Fruit fly (Drosophila melanogaster) whole organism, embryonic: Measurements from ENCODE around the gene Atox1.

Experiments used
- Ada2b ChIP-seq: fragments of 200-800 bp; sonication (Bioruptor generic); IDR thresholded peaks from 2 replicates; pipeline ENCODE4 v1.3.6; 2022; ENCODE audit warnings: missing biosample characterization, missing genetic modification characterization
- CG10321 ChIP-seq: fragments of 200-800 bp; sonication (Bioruptor generic); IDR thresholded peaks from 2 replicates; pipeline ENCODE4 v1.3.6; 2022; ENCODE audit warnings: missing biosample characterization, missing genetic modification characterization
- CG10431 ChIP-seq: fragments of 200-800 bp; sonication (Bioruptor generic); optimal IDR thresholded peaks from 3 replicates; lab custom pipeline; 2018; ENCODE audit warnings: missing biosample characterization, mild to moderate bottlenecking, missing genetic modification characterization
- CG12299 ChIP-seq: fragments of 200-800 bp; sonication (Bioruptor generic); optimal IDR thresholded peaks from 2 replicates; lab custom pipeline; 2018; ENCODE audit warnings: missing biosample characterization, mild to moderate bottlenecking, missing genetic modification characterization
- CG12744 ChIP-seq: fragments of 200-800 bp; sonication (Bioruptor generic); optimal IDR thresholded peaks from 2 replicates; lab custom pipeline; 2016; ENCODE audit warnings: missing biosample characterization, missing genetic modification characterization
- CG14014 ChIP-seq: fragments of 200-800 bp; sonication (Bioruptor generic); IDR thresholded peaks from 2 replicates; pipeline ENCODE4 v1.3.6; 2022; ENCODE audit warnings: missing biosample characterization, missing genetic modification characterization
- CG14667 ChIP-seq: fragments of 200-800 bp; sonication (Bioruptor generic); IDR thresholded peaks from 2 replicates; pipeline ENCODE4 v1.3.6; 2022; ENCODE audit warnings: missing biosample characterization, missing genetic modification characterization
- CG16863 ChIP-seq: fragments of 200-800 bp; sonication (Bioruptor generic); optimal IDR thresholded peaks from 3 replicates; lab custom pipeline; 2016; ENCODE audit warnings: missing biosample characterization, missing genetic modification characterization
- CG17186 ChIP-seq: fragments of 200-800 bp; sonication (Bioruptor generic); optimal IDR thresholded peaks from 3 replicates; lab custom pipeline; 2017; ENCODE audit warnings: missing biosample characterization, missing genetic modification reagents, missing genetic modification characterization
- CG17328 ChIP-seq: fragments of 200-800 bp; sonication (Bioruptor generic); IDR thresholded peaks from 2 replicates; pipeline ENCODE4 v1.3.6; 2022; ENCODE audit warnings: missing biosample characterization, missing genetic modification characterization
- CG3065 ChIP-seq: fragments of 200-800 bp; sonication (Bioruptor generic); optimal IDR thresholded peaks from 2 replicates; lab custom pipeline; 2016; ENCODE audit warnings: missing biosample characterization, missing genetic modification characterization
- CG3163 ChIP-seq: fragments of 200-800 bp; sonication (Bioruptor generic); optimal IDR thresholded peaks from 3 replicates; lab custom pipeline; 2016; ENCODE audit warnings: missing biosample characterization, missing genetic modification characterization
- CG34224 ChIP-seq: fragments of 200-800 bp; sonication (Bioruptor generic); IDR thresholded peaks from 3 replicates; pipeline ENCODE4 v1.3.6; 2022; ENCODE audit warnings: missing biosample characterization, missing genetic modification characterization; ENCODE audit not compliant: partially characterized antibody
- CG4707 ChIP-seq: fragments of 200-800 bp; sonication (Bioruptor generic); optimal IDR thresholded peaks from 2 replicates; lab custom pipeline; 2018; ENCODE audit warnings: missing biosample characterization, mild to moderate bottlenecking, missing genetic modification characterization, moderate library complexity
- CG6791 ChIP-seq: fragments of 200-800 bp; sonication (Bioruptor generic); IDR thresholded peaks from 3 replicates; pipeline ENCODE4 v1.3.6; 2022; ENCODE audit warnings: missing biosample characterization, missing genetic modification characterization; ENCODE audit not compliant: partially characterized antibody
- Deaf1 ChIP-seq: fragments of 200-800 bp; optimal IDR thresholded peaks from 3 replicates; lab custom pipeline; 2019; ENCODE audit warnings: missing biosample characterization, mild to moderate bottlenecking, missing genetic modification characterization, moderate library complexity
- Dll ChIP-seq: fragments of 200-800 bp; sonication (Bioruptor generic); IDR thresholded peaks from 4 replicates; pipeline ENCODE4 v1.3.6; 2022; ENCODE audit warnings: missing biosample characterization, missing genetic modification characterization; ENCODE audit not compliant: partially characterized antibody
- Dp ChIP-seq: fragments of 200-800 bp; sonication (Bioruptor generic); optimal IDR thresholded peaks from 2 replicates; lab custom pipeline; 2018; ENCODE audit warnings: missing biosample characterization, mild to moderate bottlenecking, missing genetic modification characterization, moderate library complexity
- Dref ChIP-seq: fragments of 200-800 bp; sonication (Bioruptor generic); IDR thresholded peaks from 2 replicates; pipeline ENCODE4 v1.3.6; 2022; ENCODE audit warnings: missing biosample characterization, missing genetic modification characterization
- Elba2 ChIP-seq: fragments of 200-800 bp; sonication (Bioruptor generic); optimal IDR thresholded peaks from 3 replicates; lab custom pipeline; 2016; ENCODE audit warnings: missing biosample characterization, missing genetic modification characterization
- Hsf ChIP-seq: fragments of 200-800 bp; sonication (Bioruptor generic); optimal IDR thresholded peaks from 3 replicates; lab custom pipeline; 2016; ENCODE audit warnings: missing biosample characterization, missing genetic modification characterization
- Nf-YA ChIP-seq: fragments of 200-800 bp; sonication (Bioruptor generic); IDR thresholded peaks from 2 replicates; pipeline ENCODE4 v1.3.6; 2022; ENCODE audit warnings: missing biosample characterization, missing genetic modification characterization
- Nf-YB ChIP-seq: fragments of 200-800 bp; sonication (Bioruptor generic); optimal IDR thresholded peaks from 3 replicates; lab custom pipeline; 2019; ENCODE audit warnings: missing biosample characterization, mild to moderate bottlenecking, missing genetic modification characterization, moderate library complexity
- Scr ChIP-seq: fragments of 200-800 bp; sonication (Bioruptor generic); IDR thresholded peaks from 2 replicates; pipeline ENCODE4 v1.3.6; 2022; ENCODE audit warnings: missing biosample characterization, missing genetic modification characterization; ENCODE audit not compliant: partially characterized antibody
- amos ChIP-seq: fragments of 200-800 bp; sonication (Bioruptor generic); IDR thresholded peaks from 2 replicates; pipeline ENCODE4 v1.3.6; 2022; ENCODE audit warnings: missing biosample characterization, missing genetic modification characterization; ENCODE audit not compliant: partially characterized antibody
- ap ChIP-seq: fragments of 200-800 bp; sonication (Bioruptor generic); IDR thresholded peaks from 2 replicates; pipeline ENCODE4 v1.3.6; 2022; ENCODE audit warnings: missing biosample characterization, missing genetic modification characterization
- bsh ChIP-seq, 2 experiments: fragments of 200-800 bp; sonication (Bioruptor generic); optimal IDR thresholded peaks; 2 replicates each; lab custom pipeline; 2017 to 2018; ENCODE audit warnings: mild to moderate bottlenecking in 2 of 2, missing biosample characterization in 2 of 2, missing genetic modification characterization in 2 of 2, moderate library complexity in 1 of 2
- cad ChIP-seq: fragments of >200 bp; optimal IDR thresholded peaks from 2 replicates; lab custom pipeline; 2017; ENCODE audit warnings: missing biosample characterization, missing genetic modification characterization
- cg ChIP-seq: fragments of 200-800 bp; sonication (Bioruptor generic); optimal IDR thresholded peaks from 3 replicates; lab custom pipeline; 2019; ENCODE audit warnings: missing biosample characterization, mild to moderate bottlenecking, missing genetic modification characterization, moderate library complexity
- chinmo ChIP-seq: fragments of 200-800 bp; sonication (Bioruptor generic); IDR thresholded peaks from 4 replicates; pipeline ENCODE4 v1.3.6; 2022; ENCODE audit warnings: missing biosample characterization, missing genetic modification characterization; ENCODE audit not compliant: partially characterized antibody
- da ChIP-seq: fragments of 200-800 bp; sonication (Bioruptor generic); optimal IDR thresholded peaks from 2 replicates; lab custom pipeline; 2016; ENCODE audit warnings: missing biosample characterization, missing genetic modification characterization
- fd102C ChIP-seq: fragments of 200-800 bp; sonication (Bioruptor generic); optimal IDR thresholded peaks from 2 replicates; lab custom pipeline; 2018; ENCODE audit warnings: missing biosample characterization, mild to moderate bottlenecking, missing genetic modification characterization, moderate library complexity
- fd3F ChIP-seq: fragments of 200-800 bp; sonication (Bioruptor generic); optimal IDR thresholded peaks from 2 replicates; lab custom pipeline; 2018; ENCODE audit warnings: missing biosample characterization, mild to moderate bottlenecking, missing genetic modification characterization, moderate library complexity
- grau ChIP-seq: fragments of 200-800 bp; optimal IDR thresholded peaks from 3 replicates; lab custom pipeline; 2019; ENCODE audit warnings: missing biosample characterization, mild to moderate bottlenecking, missing genetic modification characterization, moderate library complexity
- hbn ChIP-seq: fragments of 200-800 bp; sonication (Bioruptor generic); IDR thresholded peaks from 2 replicates; pipeline ENCODE4 v1.3.6; 2022; ENCODE audit warnings: missing biosample characterization, missing genetic modification characterization; ENCODE audit not compliant: partially characterized antibody
- nom ChIP-seq: fragments of 200-800 bp; sonication (Bioruptor generic); optimal IDR thresholded peaks from 2 replicates; lab custom pipeline; 2017; ENCODE audit warnings: missing biosample characterization, missing genetic modification characterization, mild to moderate bottlenecking, moderate library complexity, missing genetic modification reagents
- otp ChIP-seq: fragments of 200-800 bp; sonication (Bioruptor generic); IDR thresholded peaks from 3 replicates; pipeline ENCODE4, ENCODE4 v1.3.6; 2022; ENCODE audit warnings: missing biosample characterization, missing genetic modification characterization
- p53 ChIP-seq: fragments of 200-800 bp; sonication (Bioruptor generic); optimal IDR thresholded peaks from 2 replicates; lab custom pipeline; 2016; ENCODE audit warnings: missing biosample characterization, missing genetic modification characterization
- peb ChIP-seq: fragments of 200-800 bp; sonication (Bioruptor generic); IDR thresholded peaks from 2 replicates; pipeline ENCODE4 v1.3.6; 2022; ENCODE audit warnings: missing biosample characterization, missing genetic modification characterization
- pros ChIP-seq: fragments of 200-800 bp; sonication (Bioruptor generic); optimal IDR thresholded peaks from 3 replicates; lab custom pipeline; 2019; ENCODE audit warnings: missing biosample characterization, mild to moderate bottlenecking, missing genetic modification characterization, moderate library complexity
- pzg ChIP-seq: fragments of 200-800 bp; sonication (Bioruptor generic); optimal IDR thresholded peaks from 3 replicates; lab custom pipeline; 2018; ENCODE audit warnings: missing biosample characterization, mild to moderate bottlenecking, missing genetic modification characterization, moderate library complexity
- row ChIP-seq: fragments of 200-800 bp; sonication (Bioruptor generic); IDR thresholded peaks from 3 replicates; pipeline ENCODE4 v1.3.6; 2022; ENCODE audit warnings: missing biosample characterization, missing genetic modification characterization
- seq ChIP-seq: fragments of 200-800 bp; sonication (Bioruptor generic); IDR thresholded peaks from 2 replicates; pipeline ENCODE4 v1.3.6; 2022; ENCODE audit warnings: missing biosample characterization, missing genetic modification characterization
- sisA ChIP-seq: fragments of 200-800 bp; sonication (Bioruptor generic); IDR thresholded peaks from 2 replicates; pipeline ENCODE4 v1.3.6; 2022; ENCODE audit warnings: missing biosample characterization, missing genetic modification characterization
- tap ChIP-seq: fragments of 200-800 bp; optimal IDR thresholded peaks from 3 replicates; lab custom pipeline; 2019; ENCODE audit warnings: missing biosample characterization, mild to moderate bottlenecking, missing genetic modification characterization, moderate library complexity
- wdn ChIP-seq: fragments of 200-800 bp; sonication (Bioruptor generic); IDR thresholded peaks from 2 replicates; pipeline ENCODE4 v1.3.6; 2022; ENCODE audit warnings: missing biosample characterization, missing genetic modification characterization
- wek ChIP-seq: fragments of 200-800 bp; sonication (Bioruptor generic); optimal IDR thresholded peaks from 3 replicates; lab custom pipeline; 2018; ENCODE audit warnings: missing biosample characterization, mild to moderate bottlenecking, missing genetic modification characterization, moderate library complexity
- yki ChIP-seq: fragments of >200 bp; optimal IDR thresholded peaks from 3 replicates; lab custom pipeline; 2018
- z ChIP-seq: fragments of 200-800 bp; sonication (Bioruptor generic); IDR thresholded peaks from 3 replicates; pipeline ENCODE4 v1.3.6; 2022; ENCODE audit warnings: missing biosample characterization, missing genetic modification characterization

The Atox1 gene

dm6 chr3L:21598337-21598736 is 42.5 kb upstream of the Atox1 start (continued):
- TF ChIP-seq chinmo (GFP tag; lab: Robert Waterston, UW) (0 out of 4 replicates have a peak, but pooled peaks have one; percentile 45), Deaf1 (tag; lab: Kevin White, UChicago) (peak; percentile 92), CG6791 (GFP tag; lab: Robert Waterston, UW) (0 out of 3 replicates have a peak, but pooled peaks have one; percentile 30), CG34224 (GFP tag; lab: Robert Waterston, UW) (peak; percentile 55; the same call in 1 of the 3 replicates), Elba2 (no peak), Dref (GFP tag; lab: Robert Waterston, UW) (no peak), yki (lab: Kevin White, UChicago) (peak; percentile 35), peb (GFP tag; lab: Robert Waterston, UW) (peak; percentile 20; the same call in 1 of the 2 replicates), hbn (GFP tag; lab: Robert Waterston, UW) (peak; percentile 27; the same call in 1 of the 2 replicates), CG3163 (peak; percentile 98), Nf-YA (0 out of 2 replicates have a peak, but pooled peaks have one; percentile 5), nom (GFP tag; lab: Kevin White, UChicago) (peak; percentile 4), CG10321 (0 out of 2 replicates have a peak, but pooled peaks have one; percentile 21), CG4707 (GFP tag; lab: Kevin White, UChicago) (peak; percentile 15), pros (GFP tag; lab: Kevin White, UChicago) (peak; percentile 9), Nf-YB (GFP tag; lab: Kevin White, UChicago) (peak; percentile 96), row (GFP tag; lab: Robert Waterston, UW) (0 out of 3 replicates have a peak, but pooled peaks have one; percentile 15), cg (GFP tag; lab: Kevin White, UChicago) (peak; percentile 92), Dll (GFP tag; lab: Robert Waterston, UW) (0 out of 4 replicates have a peak, but pooled peaks have one; percentile 33), z (0 out of 3 replicates have a peak, but pooled peaks have one; percentile 6), otp (GFP tag; lab: Robert Waterston, UW) (no peak), CG14014 (GFP tag; lab: Robert Waterston, UW) (no peak), da (GFP tag; lab: Kevin White, UChicago) (no peak), grau (tag; lab: Kevin White, UChicago) (no peak), seq (GFP tag; lab: Robert Waterston, UW) (peak; percentile 85; the same call in 1 of the 2 replicates), CG14667 (GFP tag; lab: Robert Waterston, UW) (no peak)

dm6 chr3L:21602275-21602674 is 38.5 kb upstream of the Atox1 start:
- TF ChIP-seq Hsf (GFP tag; lab: Kevin White, UChicago) (no peak), Scr (GFP tag; lab: Robert Waterston, UW) (no peak), wek (no peak), bsh (GFP tag; optimal IDR thresholded peaks at IDR 0.05; lab: Kevin White, UChicago) (peak in 1 of 2 experiments; percentile 16), CG12744 (no peak), p53 (GFP tag; lab: Kevin White, UChicago) (no peak), CG12299 (tag; lab: Kevin White, UChicago) (no peak)

dm6 chr3L:21604265-21604664 is 36.5 kb upstream of the Atox1 start:
- peak; percentile 61; the same call in 1 of the 2 replicates for TF ChIP-seq CG17328
- no peak for TF ChIP-seq cad (GFP tag; lab: Kevin White, UChicago)
- peak; percentile 74 for TF ChIP-seq sisA (GFP tag; lab: Robert Waterston, UW)
- peak; percentile 68 for TF ChIP-seq CG16863 (GFP tag; lab: Kevin White, UChicago)
- TF ChIP-seq CG3065: peak; percentile 96
- TF ChIP-seq pzg (GFP tag; lab: Kevin White, UChicago): no peak
- no peak for TF ChIP-seq tap (tag; lab: Kevin White, UChicago)
- TF ChIP-seq CG10431 (GFP tag; lab: Kevin White, UChicago): peak; percentile 82
- TF ChIP-seq Dp (GFP tag; lab: Kevin White, UChicago): peak; percentile 57
- TF ChIP-seq CG17186: no peak
- TF ChIP-seq amos (GFP tag; lab: Robert Waterston, UW): peak; percentile 76
- no peak for TF ChIP-seq fd102C (GFP tag; lab: Kevin White, UChicago)
- no peak for TF ChIP-seq ap
- TF ChIP-seq fd3F: peak; percentile 18
- TF ChIP-seq wdn: no peak
- TF ChIP-seq Ada2b (GFP tag; lab: Robert Waterston, UW): 0 out of 2 replicates have a peak, but pooled peaks have one; percentile 16
